Fruit fly (Drosophila melanogaster) whole organism, embryonic: ENCODE data around the gene P58IPK.

Source experiments
- Adf1 ChIP-seq: fragments of 200-800 bp; sonication (Bioruptor generic); IDR thresholded peaks from 2 replicates; pipeline ENCODE4 v1.3.6; 2022; ENCODE audit warnings: missing biosample characterization, missing genetic modification characterization
- Bteb2 ChIP-seq: fragments of 200-800 bp; sonication (Bioruptor generic); optimal IDR thresholded peaks from 2 replicates; lab custom pipeline; 2016; ENCODE audit warnings: missing biosample characterization, missing genetic modification characterization
- C15 ChIP-seq: fragments of 200-800 bp; sonication (Bioruptor generic); IDR thresholded peaks from 3 replicates; pipeline ENCODE4 v1.3.6; 2022; ENCODE audit warnings: missing biosample characterization, missing genetic modification characterization
- CG12659 ChIP-seq: fragments of 200-800 bp; sonication (Bioruptor generic); optimal IDR thresholded peaks from 3 replicates; lab custom pipeline; 2017; ENCODE audit warnings: mild to moderate bottlenecking, missing biosample characterization, missing genetic modification reagents, missing genetic modification characterization
- CG13296 ChIP-seq: fragments of 200-800 bp; sonication (Bioruptor generic); optimal IDR thresholded peaks from 3 replicates; lab custom pipeline; 2018; ENCODE audit warnings: missing biosample characterization, mild to moderate bottlenecking, missing genetic modification characterization
- CG14014 ChIP-seq: fragments of 200-800 bp; sonication (Bioruptor generic); IDR thresholded peaks from 2 replicates; pipeline ENCODE4 v1.3.6; 2022; ENCODE audit warnings: missing biosample characterization, missing genetic modification characterization
- CG15479 ChIP-seq: fragments of 200-800 bp; sonication (Bioruptor generic); optimal IDR thresholded peaks from 3 replicates; lab custom pipeline; 2019; ENCODE audit warnings: missing biosample characterization, mild to moderate bottlenecking, missing genetic modification characterization, moderate library complexity
- CG15514 ChIP-seq: fragments of 200-800 bp; sonication (Bioruptor generic); optimal IDR thresholded peaks from 3 replicates; lab custom pipeline; 2017; ENCODE audit warnings: missing biosample characterization, missing genetic modification characterization, mild to moderate bottlenecking, moderate library complexity, missing genetic modification reagents
- CG17361 ChIP-seq: fragments of 200-800 bp; sonication (Bioruptor generic); IDR thresholded peaks from 3 replicates; pipeline ENCODE4 v1.3.6; 2022; ENCODE audit warnings: missing biosample characterization, missing genetic modification characterization
- CG2875 ChIP-seq: fragments of 200-800 bp; sonication (Bioruptor generic); optimal IDR thresholded peaks from 2 replicates; lab custom pipeline; 2017; ENCODE audit warnings: missing biosample characterization, mild to moderate bottlenecking, missing genetic modification characterization, missing genetic modification reagents
- CG2889 ChIP-seq: fragments of 200-800 bp; sonication (Bioruptor generic); IDR thresholded peaks from 3 replicates; pipeline ENCODE4 v1.3.6; 2022; ENCODE audit warnings: missing biosample characterization, missing genetic modification characterization
- CG31365 ChIP-seq: fragments of 200-800 bp; sonication (Bioruptor generic); optimal IDR thresholded peaks from 2 replicates; lab custom pipeline; 2018; ENCODE audit warnings: missing biosample characterization, mild to moderate bottlenecking, missing genetic modification characterization
- CG31441 ChIP-seq: fragments of 200-800 bp; sonication (Bioruptor generic); IDR thresholded peaks from 2 replicates; pipeline ENCODE4 v1.3.6; 2022; ENCODE audit warnings: missing biosample characterization, missing genetic modification characterization
- CG34224 ChIP-seq: fragments of 200-800 bp; sonication (Bioruptor generic); IDR thresholded peaks from 3 replicates; pipeline ENCODE4 v1.3.6; 2022; ENCODE audit warnings: missing biosample characterization, missing genetic modification characterization; ENCODE audit not compliant: partially characterized antibody
- CG4424 ChIP-seq: fragments of 200-800 bp; sonication (Bioruptor generic); optimal IDR thresholded peaks from 3 replicates; lab custom pipeline; 2016; ENCODE audit warnings: missing biosample characterization, missing genetic modification characterization
- CG6683 ChIP-seq: fragments of 200-800 bp; sonication (Bioruptor generic); optimal IDR thresholded peaks from 2 replicates; lab custom pipeline; 2017; ENCODE audit warnings: missing biosample characterization, mild to moderate bottlenecking, missing genetic modification characterization, missing genetic modification reagents
- CG6765 ChIP-seq: fragments of 200-800 bp; sonication (Bioruptor generic); optimal IDR thresholded peaks from 3 replicates; lab custom pipeline; 2017; ENCODE audit warnings: missing biosample characterization, mild to moderate bottlenecking, missing genetic modification characterization
- CG7745 ChIP-seq: fragments of 200-800 bp; sonication (Bioruptor generic); optimal IDR thresholded peaks from 2 replicates; lab custom pipeline; 2018; ENCODE audit warnings: missing biosample characterization, mild to moderate bottlenecking, missing genetic modification characterization, moderate library complexity
- CG8388 ChIP-seq: fragments of 200-800 bp; sonication (Bioruptor generic); optimal IDR thresholded peaks from 2 replicates; lab custom pipeline; 2019; ENCODE audit warnings: missing biosample characterization, mild to moderate bottlenecking, missing genetic modification characterization, moderate library complexity
- CG9727 ChIP-seq: fragments of 200-800 bp; sonication (Bioruptor generic); optimal IDR thresholded peaks from 3 replicates; lab custom pipeline; 2017; ENCODE audit warnings: missing biosample characterization, mild to moderate bottlenecking, missing genetic modification characterization
- CG9797 ChIP-seq: fragments of 200-800 bp; sonication (Bioruptor generic); optimal IDR thresholded peaks from 3 replicates; lab custom pipeline; 2018; ENCODE audit warnings: missing biosample characterization, mild to moderate bottlenecking, missing genetic modification characterization
- CG9817 ChIP-seq: fragments of 200-800 bp; sonication (Bioruptor generic); optimal IDR thresholded peaks from 2 replicates; lab custom pipeline; 2018; ENCODE audit warnings: missing biosample characterization, mild to moderate bottlenecking, missing genetic modification characterization, moderate library complexity
- CkIIα-i1 ChIP-seq: fragments of 200-800 bp; sonication (Bioruptor generic); IDR thresholded peaks from 2 replicates; pipeline ENCODE4 v1.3.6; 2022; ENCODE audit warnings: missing biosample characterization, missing genetic modification characterization
- CoRest ChIP-seq: fragments of 200-800 bp; sonication (Bioruptor generic); optimal IDR thresholded peaks from 3 replicates; lab custom pipeline; 2018; ENCODE audit warnings: missing biosample characterization, mild to moderate bottlenecking, missing genetic modification characterization, moderate library complexity
- Dek ChIP-seq: fragments of 200-800 bp; sonication (Bioruptor generic); optimal IDR thresholded peaks from 3 replicates; lab custom pipeline; 2019; ENCODE audit warnings: missing biosample characterization, mild to moderate bottlenecking, missing genetic modification characterization, moderate library complexity
- Dp ChIP-seq: fragments of 200-800 bp; sonication (Bioruptor generic); optimal IDR thresholded peaks from 2 replicates; lab custom pipeline; 2018; ENCODE audit warnings: missing biosample characterization, mild to moderate bottlenecking, missing genetic modification characterization, moderate library complexity
- Dref ChIP-seq: fragments of 200-800 bp; sonication (Bioruptor generic); IDR thresholded peaks from 2 replicates; pipeline ENCODE4 v1.3.6; 2022; ENCODE audit warnings: missing biosample characterization, missing genetic modification characterization
- Drgx ChIP-seq: fragments of 200-800 bp; sonication (Bioruptor generic); IDR thresholded peaks from 2 replicates; pipeline ENCODE4 v1.3.6; 2022; ENCODE audit warnings: missing biosample characterization, missing genetic modification characterization
- E2f1 ChIP-seq: fragments of 200-800 bp; sonication (Bioruptor generic); IDR thresholded peaks from 2 replicates; pipeline ENCODE4 v1.3.6; 2022; ENCODE audit warnings: missing biosample characterization, missing genetic modification characterization
- Ets97D ChIP-seq: fragments of 200-800 bp; sonication (Bioruptor generic); optimal IDR thresholded peaks from 3 replicates; lab custom pipeline; 2016; ENCODE audit warnings: missing biosample characterization, missing genetic modification characterization
- Hand ChIP-seq: fragments of 200-800 bp; sonication (Bioruptor generic); optimal IDR thresholded peaks from 2 replicates; lab custom pipeline; 2017; ENCODE audit warnings: mild to moderate bottlenecking, missing biosample characterization, missing genetic modification reagents, missing genetic modification characterization
- HmgZ ChIP-seq: fragments of 200-800 bp; sonication (Bioruptor generic); optimal IDR thresholded peaks from 2 replicates; lab custom pipeline; 2018; ENCODE audit warnings: missing biosample characterization, mild to moderate bottlenecking, missing genetic modification characterization
- PHDP ChIP-seq: fragments of 200-800 bp; sonication (Bioruptor generic); optimal IDR thresholded peaks from 3 replicates; lab custom pipeline; 2018; ENCODE audit warnings: missing biosample characterization, mild to moderate bottlenecking, missing genetic modification characterization, moderate library complexity
- Poxn ChIP-seq: fragments of 200-800 bp; sonication (Bioruptor generic); IDR thresholded peaks from 2 replicates; pipeline ENCODE4 v1.3.6; 2022; ENCODE audit warnings: missing biosample characterization, missing genetic modification characterization
- Spps ChIP-seq: fragments of 200-800 bp; sonication (Bioruptor generic); optimal IDR thresholded peaks from 2 replicates; lab custom pipeline; 2018; ENCODE audit warnings: missing biosample characterization, mild to moderate bottlenecking, missing genetic modification characterization
- Xbp1 ChIP-seq: fragments of 200-800 bp; sonication (Bioruptor generic); optimal IDR thresholded peaks from 3 replicates; lab custom pipeline; 2016; ENCODE audit warnings: missing biosample characterization, mild to moderate bottlenecking, missing genetic modification characterization
- crc ChIP-seq: fragments of 200-800 bp; sonication (Bioruptor generic); optimal IDR thresholded peaks from 2 replicates; lab custom pipeline; 2016; ENCODE audit warnings: missing biosample characterization, missing genetic modification characterization
- crol ChIP-seq: fragments of 200-800 bp; sonication (Bioruptor generic); IDR thresholded peaks from 2 replicates; pipeline ENCODE4 v1.3.6; 2022; ENCODE audit warnings: missing biosample characterization, missing genetic modification characterization
- cwo ChIP-seq: fragments of 200-800 bp; sonication (Bioruptor generic); optimal IDR thresholded peaks from 3 replicates; lab custom pipeline; 2017; ENCODE audit warnings: missing biosample characterization, missing genetic modification characterization, mild to moderate bottlenecking, moderate library complexity, missing genetic modification reagents
- eve ChIP-seq, 2 experiments: fragments of >200 bp; optimal IDR thresholded peaks; 2 replicates each; lab custom pipeline; 2017; ENCODE audit warnings: missing biosample characterization in 2 of 2, missing genetic modification characterization in 2 of 2
- fru ChIP-seq: fragments of >200 bp; optimal IDR thresholded peaks from 2 replicates; lab custom pipeline; 2017
- gt ChIP-seq: fragments of 200-800 bp; sonication (Bioruptor generic); IDR thresholded peaks from 2 replicates; pipeline ENCODE4 v1.3.6; 2022; ENCODE audit warnings: missing biosample characterization, missing genetic modification characterization
- ham ChIP-seq: fragments of 200-800 bp; sonication (Bioruptor generic); IDR thresholded peaks from 2 replicates; pipeline ENCODE4 v1.3.6; 2022; ENCODE audit warnings: missing biosample characterization, missing genetic modification characterization
- pho ChIP-seq: fragments of 200-800 bp; sonication (Bioruptor generic); optimal IDR thresholded peaks from 2 replicates; lab custom pipeline; 2016; ENCODE audit warnings: missing biosample characterization, missing genetic modification characterization
- sob ChIP-seq: fragments of 200-800 bp; sonication (Bioruptor generic); IDR thresholded peaks from 2 replicates; pipeline ENCODE4 v1.3.6; 2022; ENCODE audit warnings: missing biosample characterization, missing genetic modification characterization
- sqz ChIP-seq: fragments of 200-800 bp; sonication (Bioruptor generic); optimal IDR thresholded peaks from 3 replicates; lab custom pipeline; 2018; ENCODE audit warnings: missing biosample characterization, mild to moderate bottlenecking, missing genetic modification characterization
- ssp ChIP-seq: fragments of 200-800 bp; sonication (Bioruptor generic); IDR thresholded peaks from 2 replicates; pipeline ENCODE4 v1.3.6; 2022; ENCODE audit warnings: missing biosample characterization, missing genetic modification characterization
- stc ChIP-seq: fragments of 200-800 bp; sonication (Bioruptor generic); IDR thresholded peaks from 2 replicates; pipeline ENCODE4 v1.3.6; 2022; ENCODE audit warnings: missing biosample characterization, missing genetic modification characterization
- tin ChIP-seq: fragments of 200-800 bp; sonication (Bioruptor generic); optimal IDR thresholded peaks from 3 replicates; lab custom pipeline; 2016; ENCODE audit warnings: missing biosample characterization, missing genetic modification characterization
- wek ChIP-seq: fragments of 200-800 bp; sonication (Bioruptor generic); optimal IDR thresholded peaks from 3 replicates; lab custom pipeline; 2018; ENCODE audit warnings: missing biosample characterization, mild to moderate bottlenecking, missing genetic modification characterization, moderate library complexity
- yki ChIP-seq: fragments of >200 bp; optimal IDR thresholded peaks from 3 replicates; lab custom pipeline; 2018
- zen2 ChIP-seq: fragments of 200-800 bp; sonication (Bioruptor generic); IDR thresholded peaks from 3 replicates; pipeline ENCODE4 v1.3.6; 2022; ENCODE audit warnings: missing biosample characterization, missing genetic modification characterization; ENCODE audit not compliant: partially characterized antibody

P58IPK gene

dm6 chr3R:9618331-9618730, 31.6 kb downstream of the P58IPK start (continued):
- TF ChIP-seq CG15514 (GFP tag; lab: Kevin White, UChicago), result peak; percentile 22
- TF ChIP-seq sqz (GFP tag; lab: Kevin White, UChicago), result peak; percentile 21
- TF ChIP-seq CG31441, result peak; percentile 77
- peak; percentile 10; the same call in 1 of the 3 replicates for TF ChIP-seq C15
- TF ChIP-seq Adf1 (GFP tag; lab: Robert Waterston, UW), result no peak
- no peak for TF ChIP-seq CG9797
- no peak for TF ChIP-seq eve (GFP tag; optimal IDR thresholded peaks at IDR 0.05; lab: Kevin White, UChicago)
- TF ChIP-seq CG34224 (GFP tag; lab: Robert Waterston, UW), result no peak
- peak; percentile 63 for TF ChIP-seq CG17361 (GFP tag; lab: Robert Waterston, UW)
- TF ChIP-seq tin (GFP tag; lab: Kevin White, UChicago), result peak; percentile 76
- TF ChIP-seq PHDP (tag; lab: Kevin White, UChicago), result peak; percentile 70
- TF ChIP-seq Drgx (GFP tag; lab: Robert Waterston, UW), result peak; percentile 92
- no peak for TF ChIP-seq yki (lab: Kevin White, UChicago)
- TF ChIP-seq pho (GFP tag; lab: Kevin White, UChicago), result peak; percentile 35
- TF ChIP-seq E2f1 (GFP tag; lab: Robert Waterston, UW), result peak; percentile 69
- TF ChIP-seq Poxn (GFP tag; lab: Robert Waterston, UW), result no peak
- peak; percentile 80 for TF ChIP-seq sob (GFP tag; lab: Robert Waterston, UW)
- no peak for TF ChIP-seq Hand (GFP tag; lab: Kevin White, UChicago)
- peak; percentile 70; the same call in 2 of the 3 replicates for TF ChIP-seq CG2889 (GFP tag; lab: Robert Waterston, UW)
- peak; percentile 12 for TF ChIP-seq Ets97D
- peak; percentile 2 for TF ChIP-seq CG6683
- TF ChIP-seq CG9817 (tag; lab: Kevin White, UChicago), result peak; percentile 63
- 0 out of 2 replicates have a peak, but pooled peaks have one; percentile 17 for TF ChIP-seq CkIIα-i1 (GFP tag; lab: Robert Waterston, UW)
- peak; percentile 77 for TF ChIP-seq stc (GFP tag; lab: Robert Waterston, UW)
- peak; percentile 34 for TF ChIP-seq cwo
- peak; percentile 51 for TF ChIP-seq wek
- TF ChIP-seq crol (GFP tag; lab: Robert Waterston, UW), result peak; percentile 32; the same call in 1 of the 2 replicates
- no peak for TF ChIP-seq ham (GFP tag; lab: Robert Waterston, UW)
- TF ChIP-seq CG7745 (tag; lab: Kevin White, UChicago), result no peak
- TF ChIP-seq gt (GFP tag; lab: Robert Waterston, UW), result peak; percentile 50
- TF ChIP-seq Dp (GFP tag; lab: Kevin White, UChicago), result no peak
- peak; percentile 41 for TF ChIP-seq CG13296 (GFP tag; lab: Kevin White, UChicago)
- peak; percentile 66 for TF ChIP-seq CoRest (tag; lab: Kevin White, UChicago)
- peak; percentile 18 for TF ChIP-seq Spps (tag; lab: Kevin White, UChicago)
- peak; percentile 28 for TF ChIP-seq Dek
- no peak for TF ChIP-seq CG15479 (GFP tag; lab: Kevin White, UChicago)
- peak; percentile 59 for TF ChIP-seq CG2875 (GFP tag; lab: Kevin White, UChicago)
- peak; percentile 33 for TF ChIP-seq Bteb2 (GFP tag; lab: Kevin White, UChicago)
- TF ChIP-seq HmgZ (tag; lab: Kevin White, UChicago), result peak; percentile 25
- TF ChIP-seq zen2 (GFP tag; lab: Robert Waterston, UW), result no peak
- peak; percentile 61 for TF ChIP-seq CG12659 (GFP tag; lab: Kevin White, UChicago)
- no peak for TF ChIP-seq Dref (GFP tag; lab: Robert Waterston, UW)
- no peak for TF ChIP-seq fru (lab: Kevin White, UChicago)
- peak; percentile 73 for TF ChIP-seq CG8388
- no peak for TF ChIP-seq CG6765
- peak; percentile 77 for TF ChIP-seq CG14014 (GFP tag; lab: Robert Waterston, UW)
- peak; percentile 60; the same call in 1 of the 2 replicates for TF ChIP-seq ssp (GFP tag; lab: Robert Waterston, UW)
- TF ChIP-seq CG31365, result peak; percentile 27
- peak; percentile 82 for TF ChIP-seq Xbp1
- peak; percentile 66 for TF ChIP-seq CG9727 (GFP tag; lab: Kevin White, UChicago)
- TF ChIP-seq CG4424, result peak; percentile 77
- peak; percentile 26 for TF ChIP-seq crc (GFP tag; lab: Kevin White, UChicago)
